Fruit fly (Drosophila melanogaster) whole organism, embryonic: ENCODE results near the gene CG12289.

Experiments
- Bteb2 ChIP-seq: fragments of 200-800 bp; sonication (Bioruptor generic); optimal IDR thresholded peaks from 2 replicates; lab custom pipeline; 2016; ENCODE audit warnings: missing biosample characterization, missing genetic modification characterization
- CG10274 ChIP-seq: fragments of 200-800 bp; sonication (Bioruptor generic); optimal IDR thresholded peaks from 3 replicates; lab custom pipeline; 2017; ENCODE audit warnings: missing biosample characterization, mild to moderate bottlenecking, missing genetic modification characterization
- CG10431 ChIP-seq: fragments of 200-800 bp; sonication (Bioruptor generic); optimal IDR thresholded peaks from 3 replicates; lab custom pipeline; 2018; ENCODE audit warnings: missing biosample characterization, mild to moderate bottlenecking, missing genetic modification characterization
- CG10654 ChIP-seq: fragments of 200-800 bp; sonication (Bioruptor generic); optimal IDR thresholded peaks from 2 replicates; lab custom pipeline; 2016; ENCODE audit warnings: missing biosample characterization, missing genetic modification characterization
- CG10979 ChIP-seq: fragments of 200-800 bp; sonication (Bioruptor generic); optimal IDR thresholded peaks from 2 replicates; lab custom pipeline; 2018; ENCODE audit warnings: missing biosample characterization, mild to moderate bottlenecking, missing genetic modification characterization, moderate library complexity
- CG11085 ChIP-seq: fragments of 200-800 bp; sonication (Bioruptor generic); IDR thresholded peaks from 2 replicates; pipeline ENCODE4 v1.3.6; 2022; ENCODE audit warnings: missing biosample characterization, missing genetic modification characterization
- CG13296 ChIP-seq: fragments of 200-800 bp; sonication (Bioruptor generic); optimal IDR thresholded peaks from 3 replicates; lab custom pipeline; 2018; ENCODE audit warnings: missing biosample characterization, mild to moderate bottlenecking, missing genetic modification characterization
- CG14014 ChIP-seq: fragments of 200-800 bp; sonication (Bioruptor generic); IDR thresholded peaks from 2 replicates; pipeline ENCODE4 v1.3.6; 2022; ENCODE audit warnings: missing biosample characterization, missing genetic modification characterization
- CG14710 ChIP-seq: fragments of 200-800 bp; sonication (Bioruptor generic); optimal IDR thresholded peaks from 3 replicates; lab custom pipeline; 2019; ENCODE audit warnings: missing biosample characterization, mild to moderate bottlenecking, missing genetic modification characterization, moderate library complexity
- CG1603 ChIP-seq: fragments of 200-800 bp; sonication (Bioruptor generic); optimal IDR thresholded peaks from 2 replicates; lab custom pipeline; 2019; ENCODE audit warnings: missing biosample characterization, mild to moderate bottlenecking, missing genetic modification characterization, moderate library complexity
- CG16813 ChIP-seq: fragments of 200-800 bp; sonication (Bioruptor generic); IDR thresholded peaks from 3 replicates; pipeline ENCODE4 v1.3.6; 2022; ENCODE audit warnings: missing biosample characterization, missing genetic modification characterization; ENCODE audit not compliant: partially characterized antibody
- CG17186 ChIP-seq: fragments of 200-800 bp; sonication (Bioruptor generic); optimal IDR thresholded peaks from 3 replicates; lab custom pipeline; 2017; ENCODE audit warnings: missing biosample characterization, missing genetic modification reagents, missing genetic modification characterization
- CG30431 ChIP-seq: fragments of 200-800 bp; sonication (Bioruptor generic); optimal IDR thresholded peaks from 2 replicates; lab custom pipeline; 2017; ENCODE audit warnings: missing biosample characterization, missing genetic modification characterization
- CG33557 ChIP-seq: fragments of 200-800 bp; sonication (Bioruptor generic); optimal IDR thresholded peaks from 2 replicates; lab custom pipeline; 2019; ENCODE audit warnings: missing biosample characterization, mild to moderate bottlenecking, missing genetic modification characterization, moderate library complexity
- CG34224 ChIP-seq: fragments of 200-800 bp; sonication (Bioruptor generic); IDR thresholded peaks from 3 replicates; pipeline ENCODE4 v1.3.6; 2022; ENCODE audit warnings: missing biosample characterization, missing genetic modification characterization; ENCODE audit not compliant: partially characterized antibody
- CG3847 ChIP-seq: fragments of 200-800 bp; sonication (Bioruptor generic); IDR thresholded peaks from 2 replicates; pipeline ENCODE4 v1.3.6; 2022; ENCODE audit warnings: missing biosample characterization, missing genetic modification characterization
- CG3995 ChIP-seq: fragments of 200-800 bp; sonication (Bioruptor generic); optimal IDR thresholded peaks from 3 replicates; lab custom pipeline; 2016; ENCODE audit warnings: missing biosample characterization, missing genetic modification characterization
- CG4707 ChIP-seq: fragments of 200-800 bp; sonication (Bioruptor generic); optimal IDR thresholded peaks from 2 replicates; lab custom pipeline; 2018; ENCODE audit warnings: missing biosample characterization, mild to moderate bottlenecking, missing genetic modification characterization, moderate library complexity
- CG6854 ChIP-seq: fragments of 200-800 bp; sonication (Bioruptor generic); optimal IDR thresholded peaks from 3 replicates; lab custom pipeline; 2017; ENCODE audit warnings: missing biosample characterization, mild to moderate bottlenecking, missing genetic modification characterization
- CG7987 ChIP-seq: fragments of 200-800 bp; sonication (Bioruptor generic); optimal IDR thresholded peaks from 2 replicates; lab custom pipeline; 2018; ENCODE audit warnings: missing biosample characterization, mild to moderate bottlenecking, missing genetic modification characterization, moderate library complexity
- CG8089 ChIP-seq: fragments of 200-800 bp; sonication (Bioruptor generic); optimal IDR thresholded peaks from 3 replicates; lab custom pipeline; 2016; ENCODE audit warnings: missing biosample characterization, missing genetic modification characterization
- CG8359 ChIP-seq: fragments of 200-800 bp; sonication (Bioruptor generic); optimal IDR thresholded peaks from 2 replicates; lab custom pipeline; 2017; ENCODE audit warnings: missing biosample characterization, mild to moderate bottlenecking, missing genetic modification characterization, borderline replicate concordance
- CG8478 ChIP-seq: fragments of >200 bp; optimal IDR thresholded peaks from 2 replicates; lab custom pipeline; 2018
- Dad ChIP-seq: fragments of 200-800 bp; sonication (Bioruptor generic); optimal IDR thresholded peaks from 3 replicates; lab custom pipeline; 2016; ENCODE audit warnings: missing biosample characterization, missing genetic modification characterization
- HLH54F ChIP-seq: fragments of 200-800 bp; sonication (Bioruptor generic); optimal IDR thresholded peaks from 3 replicates; lab custom pipeline; 2016; ENCODE audit warnings: missing biosample characterization, missing genetic modification characterization
- Mes4 ChIP-seq: fragments of 200-800 bp; sonication (Bioruptor generic); optimal IDR thresholded peaks from 2 replicates; lab custom pipeline; 2016; ENCODE audit warnings: missing biosample characterization, missing genetic modification characterization
- Neu2 ChIP-seq: fragments of 200-800 bp; sonication (Bioruptor generic); optimal IDR thresholded peaks from 3 replicates; lab custom pipeline; 2016; ENCODE audit warnings: missing biosample characterization, missing genetic modification characterization, borderline replicate concordance
- Nf-YA ChIP-seq: fragments of 200-800 bp; sonication (Bioruptor generic); IDR thresholded peaks from 2 replicates; pipeline ENCODE4 v1.3.6; 2022; ENCODE audit warnings: missing biosample characterization, missing genetic modification characterization
- Rfx ChIP-seq: fragments of 200-800 bp; sonication (Bioruptor generic); IDR thresholded peaks from 2 replicates; pipeline ENCODE4 v1.3.6; 2022; ENCODE audit warnings: missing biosample characterization, missing genetic modification characterization
- Spps ChIP-seq: fragments of 200-800 bp; sonication (Bioruptor generic); optimal IDR thresholded peaks from 2 replicates; lab custom pipeline; 2018; ENCODE audit warnings: missing biosample characterization, mild to moderate bottlenecking, missing genetic modification characterization
- Sry-δ ChIP-seq: fragments of 200-800 bp; sonication (Bioruptor generic); optimal IDR thresholded peaks from 2 replicates; lab custom pipeline; 2016; ENCODE audit warnings: missing biosample characterization, missing genetic modification characterization
- Ssrp ChIP-seq: fragments of 200-800 bp; sonication (Bioruptor generic); optimal IDR thresholded peaks from 2 replicates; lab custom pipeline; 2018; ENCODE audit warnings: missing biosample characterization, mild to moderate bottlenecking, missing genetic modification characterization, moderate library complexity
- ab ChIP-seq: fragments of 200-800 bp; sonication (Bioruptor generic); optimal IDR thresholded peaks from 2 replicates; lab custom pipeline; 2016; ENCODE audit warnings: missing biosample characterization, missing genetic modification characterization
- bigmax ChIP-seq: fragments of 200-800 bp; sonication (Bioruptor generic); optimal IDR thresholded peaks from 2 replicates; lab custom pipeline; 2018; ENCODE audit warnings: missing biosample characterization, mild to moderate bottlenecking, missing genetic modification characterization
- cato ChIP-seq: fragments of 200-800 bp; sonication (Bioruptor generic); optimal IDR thresholded peaks from 2 replicates; lab custom pipeline; 2016; ENCODE audit warnings: missing biosample characterization, missing genetic modification characterization, borderline replicate concordance
- corto ChIP-seq: fragments of 200-800 bp; sonication (Bioruptor generic); optimal IDR thresholded peaks from 2 replicates; lab custom pipeline; 2016; ENCODE audit warnings: missing biosample characterization, mild to moderate bottlenecking, missing genetic modification characterization, moderate library complexity
- ftz-f1 ChIP-seq: fragments of 200-800 bp; sonication (Bioruptor generic); optimal IDR thresholded peaks from 2 replicates; lab custom pipeline; 2016; ENCODE audit warnings: missing biosample characterization, missing genetic modification characterization
- gro ChIP-seq: fragments of 200-800 bp; sonication (Bioruptor generic); optimal IDR thresholded peaks from 2 replicates; lab custom pipeline; 2016; ENCODE audit warnings: missing biosample characterization, missing genetic modification characterization
- hb ChIP-seq: fragments of 200-800 bp; sonication (Bioruptor generic); IDR thresholded peaks from 3 replicates; pipeline ENCODE4 v1.3.6; 2022; ENCODE audit warnings: missing biosample characterization, missing genetic modification characterization; ENCODE audit not compliant: partially characterized antibody
- oc ChIP-seq: fragments of 200-800 bp; sonication (Bioruptor generic); optimal IDR thresholded peaks from 2 replicates; lab custom pipeline; 2018; ENCODE audit warnings: missing biosample characterization, mild to moderate bottlenecking, missing genetic modification characterization, moderate library complexity
- onecut ChIP-seq: fragments of 200-800 bp; sonication (Bioruptor generic); IDR thresholded peaks from 2 replicates; pipeline ENCODE4 v1.3.6; 2022; ENCODE audit warnings: missing biosample characterization, missing genetic modification characterization
- pan ChIP-seq, 4 experiments: fragments of >200 bp in 3 of 4; fragments of 200-800 bp in 1 of 4; sonication (Bioruptor generic) in 1 of 4; optimal IDR thresholded peaks in 3 of 4; IDR thresholded peaks in 1 of 4; 2 replicates each; pipeline versions ENCODE4 v1.3.6 to Lab custom; 2017 to 2022; ENCODE audit warnings: missing biosample characterization in 2 of 4, missing genetic modification characterization in 2 of 4, mixed read lengths in 1 of 4
- pzg ChIP-seq: fragments of 200-800 bp; sonication (Bioruptor generic); optimal IDR thresholded peaks from 3 replicates; lab custom pipeline; 2018; ENCODE audit warnings: missing biosample characterization, mild to moderate bottlenecking, missing genetic modification characterization, moderate library complexity
- row ChIP-seq: fragments of 200-800 bp; sonication (Bioruptor generic); IDR thresholded peaks from 3 replicates; pipeline ENCODE4 v1.3.6; 2022; ENCODE audit warnings: missing biosample characterization, missing genetic modification characterization
- run ChIP-seq: fragments of 200-800 bp; sonication (Bioruptor generic); optimal IDR thresholded peaks from 3 replicates; lab custom pipeline; 2018; ENCODE audit warnings: missing biosample characterization, mild to moderate bottlenecking, missing genetic modification characterization
- sisA ChIP-seq: fragments of 200-800 bp; sonication (Bioruptor generic); IDR thresholded peaks from 2 replicates; pipeline ENCODE4 v1.3.6; 2022; ENCODE audit warnings: missing biosample characterization, missing genetic modification characterization
- tin ChIP-seq: fragments of 200-800 bp; sonication (Bioruptor generic); optimal IDR thresholded peaks from 3 replicates; lab custom pipeline; 2016; ENCODE audit warnings: missing biosample characterization, missing genetic modification characterization
- tup ChIP-seq: fragments of 200-800 bp; sonication (Bioruptor generic); optimal IDR thresholded peaks from 2 replicates; lab custom pipeline; 2016; ENCODE audit warnings: missing biosample characterization, mild to moderate bottlenecking, missing genetic modification characterization, moderate library complexity
- tx ChIP-seq: fragments of 200-800 bp; sonication (Bioruptor generic); optimal IDR thresholded peaks from 2 replicates; lab custom pipeline; 2016; ENCODE audit warnings: missing biosample characterization, missing genetic modification characterization
- wek ChIP-seq: fragments of 200-800 bp; sonication (Bioruptor generic); optimal IDR thresholded peaks from 3 replicates; lab custom pipeline; 2018; ENCODE audit warnings: missing biosample characterization, mild to moderate bottlenecking, missing genetic modification characterization, moderate library complexity
- zen2 ChIP-seq: fragments of 200-800 bp; sonication (Bioruptor generic); IDR thresholded peaks from 3 replicates; pipeline ENCODE4 v1.3.6; 2022; ENCODE audit warnings: missing biosample characterization, missing genetic modification characterization; ENCODE audit not compliant: partially characterized antibody

Gene CG12289

dm6 chr3L:11413697-11414096, 44.6 kb downstream of the CG12289 start (continued):
- TF ChIP-seq pzg (GFP tag; lab: Kevin White, UChicago) (no peak), CG14710 (peak; percentile 24), CG7987 (GFP tag; lab: Kevin White, UChicago) (no peak), hb (GFP tag; lab: Robert Waterston, UW) (no peak), CG10654 (GFP tag; lab: Kevin White, UChicago) (no peak), ab (GFP tag; lab: Kevin White, UChicago) (no peak), CG8089 (GFP tag; lab: Kevin White, UChicago) (no peak), oc (tag; lab: Kevin White, UChicago) (no peak), tin (no peak), CG17186 (no peak), CG10979 (tag; lab: Kevin White, UChicago) (peak; percentile 19), corto (GFP tag; lab: Kevin White, UChicago) (no peak), Sry-δ (GFP tag; lab: Kevin White, UChicago) (no peak), row (GFP tag; lab: Robert Waterston, UW) (no peak), Ssrp (tag; lab: Kevin White, UChicago) (peak; percentile 35), cato (GFP tag; lab: Kevin White, UChicago) (no peak), pan (optimal IDR thresholded peaks at IDR 0.05; lab: Kevin White, UChicago) (no peak), pan (GFP tag; optimal IDR thresholded peaks at IDR 0.05 in 1 of 2, IDR thresholded peaks at IDR 0.05 in 1 of 2) (no peak), CG3995 (no peak), Spps (no peak), Rfx (no peak), Bteb2 (GFP tag; lab: Kevin White, UChicago) (no peak), gro (GFP tag; lab: Kevin White, UChicago) (no peak), CG8478 (no peak), CG16813 (GFP tag; lab: Robert Waterston, UW) (no peak), HLH54F (GFP tag; lab: Kevin White, UChicago) (no peak), CG10274 (no peak), CG3847 (GFP tag; lab: Robert Waterston, UW) (no peak), zen2 (GFP tag; lab: Robert Waterston, UW) (no peak), tx (GFP tag; lab: Kevin White, UChicago) (no peak), onecut (GFP tag; lab: Robert Waterston, UW) (no peak), CG11085 (GFP tag; lab: Robert Waterston, UW) (no peak), CG8359 (GFP tag; lab: Kevin White, UChicago) (no peak), CG10431 (no peak), wek (no peak), run (no peak), Dad (GFP tag; lab: Kevin White, UChicago) (no peak), CG30431 (no peak), CG33557 (GFP tag; lab: Kevin White, UChicago) (no peak), bigmax (GFP tag; lab: Kevin White, UChicago) (no peak), CG34224 (GFP tag; lab: Robert Waterston, UW) (no peak), ftz-f1 (no peak), CG6854 (no peak), CG13296 (GFP tag; lab: Kevin White, UChicago) (no peak), sisA (GFP tag; lab: Robert Waterston, UW) (no peak), CG4707 (GFP tag; lab: Kevin White, UChicago) (no peak), tup (GFP tag; lab: Kevin White, UChicago) (no peak), Neu2 (GFP tag; lab: Kevin White, UChicago) (no peak), CG14014 (GFP tag; lab: Robert Waterston, UW) (no peak), CG1603 (no peak), Nf-YA (GFP tag; lab: Robert Waterston, UW) (no peak), Mes4 (no peak)
